Worm (Caenorhabditis elegans): Measurements from ENCODE around the gene bcat-1.

The bcat-1 gene

DNA sequence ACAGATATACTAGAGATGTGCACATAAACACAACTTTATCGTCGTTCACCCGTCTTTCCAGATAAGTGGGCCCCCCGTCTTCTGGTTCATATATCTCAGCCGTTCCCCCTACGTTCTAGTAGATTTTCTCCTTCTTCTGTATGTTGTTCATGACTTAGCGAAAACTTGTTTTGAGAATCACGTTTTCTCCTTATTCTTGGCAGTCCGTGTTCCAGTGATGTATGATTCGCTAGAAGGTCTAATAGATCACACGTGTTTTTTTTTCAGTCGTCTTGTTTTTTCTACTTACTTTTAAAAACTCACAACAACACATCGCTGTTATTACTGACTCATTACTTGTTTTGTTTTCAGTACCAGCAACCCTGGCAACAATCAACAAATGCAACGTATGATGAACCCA is 37.8 kb downstream of the bcat-1 start:
- no peak for TF ChIP-seq snpc-4 (tag; optimal IDR thresholded peaks at IDR 0.05)
- TF ChIP-seq mab-9 (GFP tag; IDR thresholded peaks at IDR 0.05), result no peak
- peak; percentile 3 for TF ChIP-seq nhr-71 (tag; optimal IDR thresholded peaks at IDR 0.05)
- no peak for TF ChIP-seq F16B12.6 (tag; optimal IDR thresholded peaks at IDR 0.05)
- no peak for TF ChIP-seq ets-5 (GFP tag; IDR thresholded peaks at IDR 0.05)
- no peak for TF ChIP-seq aha-1 (tag; optimal IDR thresholded peaks at IDR 0.05)
- TF ChIP-seq nhr-85 (tag), result peak; percentile 48
- TF ChIP-seq rnt-1 (tag; optimal IDR thresholded peaks at IDR 0.05), result no peak
- TF ChIP-seq sup-37 (GFP tag; optimal IDR thresholded peaks at IDR 0.05), result no peak
- peak; percentile 15 for TF ChIP-seq nhr-20 (tag; optimal IDR thresholded peaks at IDR 0.05)

DNA sequence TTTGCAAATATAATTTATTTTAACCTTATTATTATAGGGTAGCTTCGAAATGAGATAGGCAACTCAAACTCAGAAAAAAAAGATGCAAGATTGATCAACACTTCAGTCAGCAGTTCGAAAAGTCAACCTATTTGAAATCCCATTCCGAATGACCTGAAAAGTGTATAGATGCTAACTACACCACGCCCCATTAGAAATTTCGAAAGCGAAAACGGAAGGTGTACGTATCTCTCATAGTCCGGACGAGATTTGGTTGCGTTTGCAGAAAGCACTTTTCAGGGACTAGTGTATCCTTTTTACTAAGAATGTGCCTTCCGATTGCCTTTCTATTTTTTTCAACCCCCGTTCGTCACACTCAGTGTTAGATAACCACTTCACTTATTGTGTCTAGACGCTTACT is 38.4 kb downstream of the bcat-1 start:
- TF ChIP-seq snpc-4 (tag; optimal IDR thresholded peaks at IDR 0.05), result no peak
- TF ChIP-seq blmp-1 (tag; optimal IDR thresholded peaks at IDR 0.05), result peak; percentile 82

DNA sequence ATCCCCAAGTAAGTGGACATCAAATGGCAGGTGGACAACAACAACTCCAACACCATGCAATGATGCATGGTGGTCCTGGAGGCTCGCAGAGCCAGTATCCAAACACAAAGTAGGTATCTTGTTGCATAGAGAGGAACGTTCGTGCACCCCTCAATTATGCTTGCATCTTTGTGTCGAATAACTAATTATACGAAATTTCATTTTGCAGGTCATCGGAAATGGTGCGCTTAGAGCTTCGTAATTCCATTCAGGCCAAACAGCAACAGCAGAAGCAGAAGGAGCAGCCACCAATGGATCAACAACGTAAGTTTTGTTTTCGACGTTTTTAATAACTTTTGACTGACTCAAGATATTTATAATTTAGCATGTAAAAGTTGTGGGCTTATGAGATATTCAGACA is 39.1 kb downstream of the bcat-1 start:
- no peak for TF ChIP-seq elt-3 (tag; optimal IDR thresholded peaks at IDR 0.05)
- TF ChIP-seq mdl-1 (tag; optimal IDR thresholded peaks at IDR 0.05), result no peak
- no peak for TF ChIP-seq mef-2 (tag; optimal IDR thresholded peaks at IDR 0.05)
- TF ChIP-seq unc-98 (GFP tag; IDR thresholded peaks at IDR 0.05), result no peak
- no peak for TF ChIP-seq nhr-20 (tag; optimal IDR thresholded peaks at IDR 0.05)
- no peak for TF ChIP-seq F16B12.6 (tag; optimal IDR thresholded peaks at IDR 0.05)
- TF ChIP-seq mep-1 (tag; optimal IDR thresholded peaks at IDR 0.05), result no peak
- TF ChIP-seq ets-5 (GFP tag; IDR thresholded peaks at IDR 0.05), result no peak
- TF ChIP-seq ztf-11 (tag; optimal IDR thresholded peaks at IDR 0.05), result no peak
- no peak for TF ChIP-seq aha-1 (tag; optimal IDR thresholded peaks at IDR 0.05)
- TF ChIP-seq nhr-84 (tag; optimal IDR thresholded peaks at IDR 0.05), result no peak
- TF ChIP-seq nhr-71 (tag; optimal IDR thresholded peaks at IDR 0.05), result no peak
- TF ChIP-seq nhr-76 (tag; optimal IDR thresholded peaks at IDR 0.05), result no peak
- no peak for TF ChIP-seq dsc-1 (tag; optimal IDR thresholded peaks at IDR 0.05)
- TF ChIP-seq nhr-12 (tag; optimal IDR thresholded peaks at IDR 0.05), result no peak
- no peak for TF ChIP-seq sptf-1 (tag; optimal IDR thresholded peaks at IDR 0.05)
- TF ChIP-seq ceh-90 (tag; optimal IDR thresholded peaks at IDR 0.05), result no peak
- no peak for TF ChIP-seq lin-14 (GFP tag; optimal IDR thresholded peaks at IDR 0.05)

- TF ChIP-seq blmp-1 (tag; optimal IDR thresholded peaks at IDR 0.05) (no peak), nhr-90 (tag; optimal IDR thresholded peaks at IDR 0.05; ENCODE audit: poor library complexity) (no peak), vab-15 (tag; optimal IDR thresholded peaks at IDR 0.05) (no peak), nhr-71 (tag; optimal IDR thresholded peaks at IDR 0.05) (no peak), ceh-88 (GFP tag; IDR thresholded peaks at IDR 0.05) (no peak), unc-98 (GFP tag; IDR thresholded peaks at IDR 0.05) (no peak), unc-62 (GFP tag; optimal IDR thresholded peaks at IDR 0.05) (no peak), zag-1 (tag; optimal IDR thresholded peaks at IDR 0.05) (no peak), isw-1 (GFP tag; IDR thresholded peaks at IDR 0.05) (no peak), aha-1 (tag; optimal IDR thresholded peaks at IDR 0.05) (no peak), nhr-76 (tag; optimal IDR thresholded peaks at IDR 0.05) (no peak)
These were observed 41.2 kb downstream of the bcat-1 start for ce11 chrX:12918454-12918853.

ce11 chrX:12926998-12927397 is 49.7 kb downstream of the bcat-1 start:
- TF ChIP-seq efl-1 (optimal IDR thresholded peaks at IDR 0.05) (no peak), efl-1 (GFP tag; optimal IDR thresholded peaks at IDR 0.05 in 1 of 2) (peak in 1 of 2 experiments; percentile 81), vab-15 (tag; optimal IDR thresholded peaks at IDR 0.05) (no peak)

ce11 chrX:12928753-12929152 is 51.5 kb downstream of the bcat-1 start:
- TF ChIP-seq blmp-1 (tag; optimal IDR thresholded peaks at IDR 0.05) (peak; percentile 0), nhr-237 (tag; optimal IDR thresholded peaks at IDR 0.05) (no peak), mab-9 (GFP tag; IDR thresholded peaks at IDR 0.05) (no peak), hlh-17 (GFP tag; optimal IDR thresholded peaks at IDR 0.05; ENCODE audit: borderline replicate concordance) (no peak), ceh-8 (GFP tag; optimal IDR thresholded peaks at IDR 0.05) (no peak), elt-2 (tag; optimal IDR thresholded peaks at IDR 0.05) (no peak), grh-1 (GFP tag; IDR thresholded peaks at IDR 0.05) (no peak), mef-2 (tag; optimal IDR thresholded peaks at IDR 0.05) (no peak), egl-13 (tag; optimal IDR thresholded peaks at IDR 0.05) (no peak), lin-39 (tag; optimal IDR thresholded peaks at IDR 0.05) (no peak), lin-14 (GFP tag; optimal IDR thresholded peaks at IDR 0.05) (no peak), rnt-1 (tag; optimal IDR thresholded peaks at IDR 0.05) (no peak), hlh-4 (tag; optimal IDR thresholded peaks at IDR 0.05) (no peak), ama-1 (optimal IDR thresholded peaks at IDR 0.05) (no peak), efl-3 (GFP tag; optimal IDR thresholded peaks at IDR 0.05) (no peak), snu-23 (GFP tag; optimal IDR thresholded peaks at IDR 0.05) (no peak), dsc-1 (tag; optimal IDR thresholded peaks at IDR 0.05) (peak; percentile 94), fkh-4 (tag; optimal IDR thresholded peaks at IDR 0.05; ENCODE audit: borderline replicate concordance) (peak; percentile 65)

All from whole organism, L1 larva.